Fruit fly (Drosophila melanogaster) whole organism: ENCODE results near the gene Sec71.

Experiments
- EcR ChIP-seq, 2 experiments: fragments of >200 bp; optimal IDR thresholded peaks; 2 replicates each; lab custom pipeline; 2017; ENCODE audit warnings: missing biosample characterization in 2 of 2, missing genetic modification characterization in 2 of 2, missing genetic modification reagents in 2 of 2
- usp ChIP-seq: fragments of >200 bp; optimal IDR thresholded peaks from 2 replicates; lab custom pipeline; 2017; ENCODE audit warnings: missing biosample characterization, missing genetic modification characterization, mixed read lengths

dm6 chr2L:13813604-13814178, 20.4 kb downstream of the Sec71 start, which contains the start of gene Sos:
- TF ChIP-seq EcR (GFP tag; optimal IDR thresholded peaks at IDR 0.05; lab: Kevin White, UChicago), result no peak
- no peak for TF ChIP-seq usp (GFP tag; lab: Kevin White, UChicago)
